Worm (Caenorhabditis elegans) whole organism, L1 larva: ENCODE data around the gene F19G12.8.

Experiments
- C16A3.4 ChIP-seq: fragments of 150-350 bp; optimal IDR thresholded peaks from 2 replicates; lab custom pipeline; 2014; ENCODE audit warnings: missing biosample characterization, missing genetic modification characterization
- alr-1 ChIP-seq: fragments of 200-800 bp; sonication (Bioruptor generic); optimal IDR thresholded peaks from 2 replicates; lab custom pipeline; 2018; ENCODE audit warnings: borderline replicate concordance, mild to moderate bottlenecking, missing genetic modification characterization, missing compliant biosample characterization
- ama-1 ChIP-seq: fragments of 150-350 bp; optimal IDR thresholded peaks from 2 replicates; lab custom pipeline; 2014
- ceh-63 ChIP-seq: fragments of 200-800 bp; sonication (Bioruptor generic); optimal IDR thresholded peaks from 2 replicates; lab custom pipeline; 2018; ENCODE audit warnings: mild to moderate bottlenecking, missing genetic modification characterization, missing compliant biosample characterization
- ceh-8 ChIP-seq: fragments of 200-800 bp; sonication (Bioruptor generic); optimal IDR thresholded peaks from 2 replicates; lab custom pipeline; 2018; ENCODE audit warnings: mild to moderate bottlenecking, missing genetic modification characterization, moderate library complexity, missing compliant biosample characterization
- ces-1 ChIP-seq: fragments of 150-350 bp; optimal IDR thresholded peaks from 2 replicates; lab custom pipeline; 2014; ENCODE audit warnings: missing biosample characterization, missing genetic modification reagents, missing genetic modification characterization
- egl-27 ChIP-seq, 2 experiments: fragments of 150-350 bp in 1 of 2; sonication (generic microtip); optimal IDR thresholded peaks; 3 replicates each; lab custom pipeline; 2017 to 2018; ENCODE audit warnings: missing biosample characterization in 2 of 2, missing genetic modification characterization in 2 of 2, missing genetic modification reagents in 2 of 2
- elt-2 ChIP-seq: sonication (generic microtip); optimal IDR thresholded peaks from 2 replicates; lab custom pipeline; 2016; ENCODE audit warnings: missing genetic modification characterization, mild to moderate bottlenecking, inconsistent platforms, missing compliant biosample characterization, missing genetic modification reagents
- elt-3 ChIP-seq, 6 experiments: fragments of 150-350 bp in 1 of 6; sonication (generic microtip); optimal IDR thresholded peaks; 2 replicates each; lab custom pipeline; 2017 to 2018; ENCODE audit warnings: missing biosample characterization in 6 of 6, missing genetic modification characterization in 6 of 6, inconsistent platforms in 1 of 6
- fkh-10 ChIP-seq: sonication (generic microtip); optimal IDR thresholded peaks from 2 replicates; lab custom pipeline; 2017; ENCODE audit warnings: missing biosample characterization, missing genetic modification reagents, missing genetic modification characterization
- fkh-8 ChIP-seq: sonication (generic microtip); optimal IDR thresholded peaks from 2 replicates; lab custom pipeline; 2016; ENCODE audit warnings: mild to moderate bottlenecking, missing genetic modification characterization, missing compliant biosample characterization
- hlh-17 ChIP-seq: fragments of 200-800 bp; sonication (Bioruptor generic); optimal IDR thresholded peaks from 2 replicates; lab custom pipeline; 2018; ENCODE audit warnings: missing genetic modification characterization, mild to moderate bottlenecking, missing compliant biosample characterization, moderate library complexity, borderline replicate concordance
- hlh-4 ChIP-seq: sonication (generic microtip); optimal IDR thresholded peaks from 2 replicates; lab custom pipeline; 2016; ENCODE audit warnings: mild to moderate bottlenecking, missing genetic modification characterization, missing compliant biosample characterization
- irx-1 ChIP-seq: sonication (generic microtip); optimal IDR thresholded peaks from 2 replicates; lab custom pipeline; 2016; ENCODE audit warnings: missing genetic modification characterization, missing compliant biosample characterization
- jun-1 ChIP-seq: fragments of 150-350 bp; optimal IDR thresholded peaks from 2 replicates; lab custom pipeline; 2014; ENCODE audit warnings: missing biosample characterization, missing genetic modification reagents, missing genetic modification characterization
- lin-13 ChIP-seq: fragments of 150-350 bp; optimal IDR thresholded peaks from 2 replicates; lab custom pipeline; 2014; ENCODE audit warnings: missing biosample characterization, missing genetic modification reagents, missing genetic modification characterization
- lin-35 ChIP-seq, 2 experiments: fragments of 150-350 bp; optimal IDR thresholded peaks; 2 replicates each; lab custom pipeline; 2014; ENCODE audit warnings: missing biosample characterization in 2 of 2, missing genetic modification characterization in 2 of 2, missing genetic modification reagents in 2 of 2
- lsy-2 ChIP-seq, 2 experiments: fragments of 150-350 bp; optimal IDR thresholded peaks; 2 replicates each; lab custom pipeline; 2014; ENCODE audit warnings: missing biosample characterization in 2 of 2, missing genetic modification characterization in 2 of 2
- mab-9 ChIP-seq: fragments of 200-800 bp; sonication (Bioruptor generic); IDR thresholded peaks from 2 replicates; pipeline ENCODE4 v1.3.6; 2022; ENCODE audit warnings: missing genetic modification reagents, missing genetic modification characterization, missing compliant biosample characterization
- mef-2 ChIP-seq: fragments of 150-350 bp; optimal IDR thresholded peaks from 2 replicates; lab custom pipeline; 2014; ENCODE audit warnings: missing biosample characterization, missing genetic modification characterization
- nhr-11 ChIP-seq: fragments of 150-350 bp; optimal IDR thresholded peaks from 2 replicates; lab custom pipeline; 2014; ENCODE audit warnings: missing biosample characterization, missing genetic modification characterization
- nhr-19 ChIP-seq: fragments of 200-800 bp; sonication (Bioruptor generic); conservative IDR thresholded peaks from 2 replicates; pipeline ENCODE4 v1.3.6; 2022; ENCODE audit warnings: missing genetic modification characterization, missing compliant biosample characterization
- nhr-237 ChIP-seq: fragments of 150-350 bp; optimal IDR thresholded peaks from 2 replicates; lab custom pipeline; 2014; ENCODE audit warnings: missing biosample characterization, missing genetic modification characterization
- nhr-47 ChIP-seq: sonication (generic microtip); optimal IDR thresholded peaks from 2 replicates; lab custom pipeline; 2016; ENCODE audit warnings: mild to moderate bottlenecking, missing genetic modification characterization, moderate library complexity, missing compliant biosample characterization
- nhr-71 ChIP-seq: sonication (generic microtip); optimal IDR thresholded peaks from 2 replicates; lab custom pipeline; 2016; ENCODE audit warnings: mild to moderate bottlenecking, missing genetic modification characterization, moderate library complexity, missing compliant biosample characterization
- nhr-76 ChIP-seq: sonication (generic microtip); optimal IDR thresholded peaks from 2 replicates; lab custom pipeline; 2017; ENCODE audit warnings: missing biosample characterization, missing genetic modification characterization
- nhr-84 ChIP-seq: sonication (generic microtip); optimal IDR thresholded peaks from 2 replicates; lab custom pipeline; 2017; ENCODE audit warnings: missing biosample characterization, missing genetic modification characterization
- nhr-90 ChIP-seq: sonication (generic microtip); optimal IDR thresholded peaks from 2 replicates; lab custom pipeline; 2016; ENCODE audit warnings: mild to moderate bottlenecking, missing genetic modification characterization, missing compliant biosample characterization; ENCODE audit not compliant: poor library complexity
- pag-3 ChIP-seq: sonication (generic microtip); optimal IDR thresholded peaks from 2 replicates; lab custom pipeline; 2017; ENCODE audit warnings: missing genetic modification characterization, mild to moderate bottlenecking, missing compliant biosample characterization, antibody characterized with exemption, borderline replicate concordance; ENCODE audit not compliant: insufficient read depth
- pax-3 ChIP-seq: fragments of 200-800 bp; sonication (Bioruptor generic); optimal IDR thresholded peaks from 2 replicates; lab custom pipeline; 2018; ENCODE audit warnings: mild to moderate bottlenecking, missing genetic modification characterization, moderate library complexity, missing compliant biosample characterization
- rnt-1 ChIP-seq: sonication (generic microtip); optimal IDR thresholded peaks from 2 replicates; lab custom pipeline; 2016; ENCODE audit warnings: mild to moderate bottlenecking, missing genetic modification characterization, moderate library complexity, missing compliant biosample characterization
- skn-1 ChIP-seq: fragments of 150-350 bp; optimal IDR thresholded peaks from 2 replicates; lab custom pipeline; 2014; ENCODE audit warnings: missing biosample characterization, missing genetic modification characterization
- snpc-4 ChIP-seq: fragments of 150-350 bp; optimal IDR thresholded peaks from 2 replicates; lab custom pipeline; 2014; ENCODE audit warnings: missing biosample characterization, missing genetic modification characterization
- sptf-1 ChIP-seq: fragments of 150-350 bp; optimal IDR thresholded peaks from 2 replicates; lab custom pipeline; 2014; ENCODE audit warnings: missing biosample characterization, missing genetic modification characterization
- sup-37 ChIP-seq: fragments of 200-800 bp; sonication (Bioruptor generic); optimal IDR thresholded peaks from 2 replicates; lab custom pipeline; 2018; ENCODE audit warnings: mild to moderate bottlenecking, missing genetic modification characterization, missing compliant biosample characterization
- swsn-7 ChIP-seq: sonication (generic microtip); optimal IDR thresholded peaks from 2 replicates; lab custom pipeline; 2016; ENCODE audit warnings: missing genetic modification characterization, missing compliant biosample characterization
- tbx-2 ChIP-seq: sonication (generic microtip); optimal IDR thresholded peaks from 2 replicates; lab custom pipeline; 2016; ENCODE audit warnings: missing genetic modification characterization, missing compliant biosample characterization
- tlp-1 ChIP-seq: fragments of 150-350 bp; optimal IDR thresholded peaks from 2 replicates; lab custom pipeline; 2014; ENCODE audit warnings: missing biosample characterization, missing genetic modification characterization
- unc-30 ChIP-seq: sonication (generic microtip); optimal IDR thresholded peaks from 2 replicates; lab custom pipeline; 2017; ENCODE audit warnings: missing biosample characterization, missing genetic modification characterization
- unc-62 ChIP-seq: fragments of 150-350 bp; optimal IDR thresholded peaks from 2 replicates; lab custom pipeline; 2014; ENCODE audit warnings: missing biosample characterization, missing genetic modification reagents, missing genetic modification characterization
- unc-98 ChIP-seq: fragments of 200-800 bp; sonication (Bioruptor generic); IDR thresholded peaks from 2 replicates; pipeline ENCODE4 v1.3.6; 2022; ENCODE audit warnings: missing genetic modification characterization, missing compliant biosample characterization
- vab-15 ChIP-seq: sonication (generic microtip); optimal IDR thresholded peaks from 2 replicates; lab custom pipeline; 2017; ENCODE audit warnings: missing genotype, mild to moderate bottlenecking, missing genetic modification characterization, missing compliant biosample characterization
- zag-1 ChIP-seq: fragments of 150-350 bp; optimal IDR thresholded peaks from 2 replicates; lab custom pipeline; 2014; ENCODE audit warnings: missing biosample characterization, missing genetic modification characterization
- zip-4 ChIP-seq: fragments of 200-800 bp; sonication (Bioruptor generic); optimal IDR thresholded peaks from 2 replicates; lab custom pipeline; 2018; ENCODE audit warnings: mild to moderate bottlenecking, missing genetic modification characterization, moderate library complexity, missing compliant biosample characterization
- ztf-11 ChIP-seq, 2 experiments: sonication (generic microtip); optimal IDR thresholded peaks; 2 replicates each; lab custom pipeline; 2016 to 2017; ENCODE audit warnings: missing genetic modification characterization in 2 of 2, missing biosample characterization in 1 of 2, missing compliant biosample characterization in 1 of 2

The F19G12.8 gene

DNA sequence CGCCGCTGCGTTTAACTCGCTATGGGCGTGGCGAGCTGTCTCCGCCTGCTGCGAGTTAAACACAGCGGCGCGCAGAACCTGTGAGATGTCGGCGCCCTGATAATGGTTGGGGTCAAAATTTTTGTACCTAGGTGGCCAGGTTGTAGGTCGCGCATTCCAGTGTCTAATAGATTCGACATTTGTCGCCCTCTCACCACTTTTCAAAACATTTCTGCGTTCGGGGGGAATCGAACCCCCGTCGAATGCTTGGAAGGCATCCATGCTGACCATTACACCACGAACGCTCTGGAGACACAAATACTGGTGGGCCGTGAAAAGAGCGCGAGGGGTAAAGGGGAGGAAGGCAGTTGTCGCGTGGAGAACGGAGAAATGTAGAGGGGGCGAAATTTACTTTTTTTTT, 37.7 kb upstream of the F19G12.8 start (continued):
- TF ChIP-seq nhr-90 (tag; lab: Kevin White, UChicago) (peak; percentile 69), lsy-2 (tag; optimal IDR thresholded peaks at IDR 0.05; lab: Kevin White, UChicago) (peak; percentile 32 to 39), nhr-237 (tag; lab: Kevin White, UChicago) (no peak), sup-37 (GFP tag; lab: Kevin White, UChicago) (no peak), tbx-2 (tag; lab: Kevin White, UChicago) (peak; percentile 4), ceh-8 (peak; percentile 55), snpc-4 (peak; percentile 69), zag-1 (tag; lab: Kevin White, UChicago) (no peak), unc-30 (tag; lab: Kevin White, UChicago) (no peak), jun-1 (tag; lab: Kevin White, UChicago) (peak; percentile 68), nhr-76 (tag; lab: Kevin White, UChicago) (no peak), unc-98 (no peak), alr-1 (tag; lab: Kevin White, UChicago) (no peak), pax-3 (tag; lab: Kevin White, UChicago) (no peak), egl-27 (tag; optimal IDR thresholded peaks at IDR 0.05; lab: Kevin White, UChicago) (no peak), pag-3 (tag; lab: Kevin White, UChicago) (no peak), ceh-63 (GFP tag; lab: Kevin White, UChicago) (no peak), vab-15 (tag; lab: Kevin White, UChicago) (no peak), hlh-4 (tag; lab: Kevin White, UChicago) (no peak), lin-13 (GFP tag; lab: Kevin White, UChicago) (no peak), sptf-1 (tag; lab: Kevin White, UChicago) (no peak), fkh-10 (GFP tag; lab: Kevin White, UChicago) (peak; percentile 72), lin-35 (GFP tag; optimal IDR thresholded peaks at IDR 0.05; lab: Kevin White, UChicago) (peak in 1 of 2 experiments; percentile 62), swsn-7 (tag; lab: Kevin White, UChicago) (peak; percentile 33), zip-4 (GFP tag; lab: Kevin White, UChicago) (no peak), ama-1 (lab: Kevin White, UChicago) (no peak), nhr-19 (peak; percentile 64), nhr-84 (tag; lab: Kevin White, UChicago) (no peak), nhr-47 (tag; lab: Kevin White, UChicago) (peak; percentile 76), tlp-1 (no peak), ztf-11 (tag; optimal IDR thresholded peaks at IDR 0.05; lab: Kevin White, UChicago) (no peak), hlh-17 (GFP tag; lab: Kevin White, UChicago) (no peak), elt-2 (tag; lab: Kevin White, UChicago) (no peak), elt-3 (tag; optimal IDR thresholded peaks at IDR 0.05; lab: Kevin White, UChicago) (no peak)

- TF ChIP-seq C16A3.4 (tag; lab: Kevin White, UChicago) (no peak), hlh-4 (tag; lab: Kevin White, UChicago) (no peak), tlp-1 (no peak), unc-62 (GFP tag; lab: Kevin White, UChicago) (no peak), nhr-11 (tag; lab: Kevin White, UChicago) (no peak), mef-2 (no peak), ceh-8 (no peak), nhr-71 (tag; lab: Kevin White, UChicago) (no peak), rnt-1 (tag; lab: Kevin White, UChicago) (no peak), fkh-8 (tag; lab: Kevin White, UChicago) (no peak), snpc-4 (no peak), nhr-47 (tag; lab: Kevin White, UChicago) (no peak), elt-3 (tag; optimal IDR thresholded peaks at IDR 0.05; lab: Kevin White, UChicago) (no peak), vab-15 (tag; lab: Kevin White, UChicago) (no peak), mab-9 (GFP tag; lab: Robert Waterston, UW) (no peak), ces-1 (GFP tag; lab: Kevin White, UChicago) (no peak), skn-1 (tag; lab: Kevin White, UChicago) (no peak), irx-1 (tag; lab: Kevin White, UChicago) (no peak), hlh-17 (GFP tag; lab: Kevin White, UChicago) (no peak)
These were observed 35.6 kb upstream of the F19G12.8 start, which contains the start of gene F56C3.10 for ce11 chrX:1381565-1381964. TSS of gene F56C3.10 (minus strand) at chrX:1381665.
